Fruit fly (Drosophila melanogaster): Measurements from ENCODE around the gene CG9706.
A peak's percentile ranks its signal among the peaks of the same experiment; 100 is the strongest.

DNA sequence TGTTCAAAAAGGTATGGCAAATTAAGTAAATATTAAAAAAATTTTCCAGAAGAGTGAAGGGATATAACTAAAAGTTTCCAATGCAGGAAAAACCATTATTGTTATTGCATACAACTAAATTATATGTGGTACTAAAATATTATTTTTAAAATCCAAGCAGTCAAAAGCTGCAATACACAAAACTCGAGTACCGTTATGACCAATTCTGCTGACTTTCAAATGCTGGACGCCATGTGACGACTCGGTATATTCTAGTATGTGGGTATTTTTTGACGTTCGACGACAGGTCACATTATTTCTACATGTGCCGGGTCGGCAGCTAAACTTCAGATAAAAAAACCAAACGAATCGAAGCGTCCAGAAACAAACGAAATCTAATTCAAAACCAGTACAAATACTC, 25.3 kb downstream of the CG9706 start:
- peak; percentile 45 for TF ChIP-seq Crg-1 (GFP tag; optimal IDR thresholded peaks at IDR 0.05)
- no peak for TF ChIP-seq CG33017 (tag; optimal IDR thresholded peaks at IDR 0.05)
